Worm (Caenorhabditis elegans) whole organism, L1 larva: ENCODE measurements around the gene F44F4.15.

ENCODE experiments used
- C04F5.9 ChIP-seq: sonication (generic microtip); optimal IDR thresholded peaks from 2 replicates; lab custom pipeline; 2016; ENCODE audit warnings: missing genetic modification characterization, missing compliant biosample characterization
- C16A3.4 ChIP-seq: fragments of 150-350 bp; optimal IDR thresholded peaks from 2 replicates; lab custom pipeline; 2014; ENCODE audit warnings: missing biosample characterization, missing genetic modification characterization
- F16B12.6 ChIP-seq: fragments of 150-350 bp; optimal IDR thresholded peaks from 2 replicates; lab custom pipeline; 2014; ENCODE audit warnings: missing biosample characterization, missing genetic modification characterization
- aha-1 ChIP-seq: fragments of 150-350 bp; optimal IDR thresholded peaks from 2 replicates; lab custom pipeline; 2014; ENCODE audit warnings: missing biosample characterization, missing genetic modification characterization
- aly-2 ChIP-seq: fragments of 150-350 bp; optimal IDR thresholded peaks from 2 replicates; lab custom pipeline; 2014; ENCODE audit warnings: missing biosample characterization, missing genetic modification characterization
- ceh-63 ChIP-seq: fragments of 200-800 bp; sonication (Bioruptor generic); optimal IDR thresholded peaks from 2 replicates; lab custom pipeline; 2018; ENCODE audit warnings: mild to moderate bottlenecking, missing genetic modification characterization, missing compliant biosample characterization
- ceh-8 ChIP-seq: fragments of 200-800 bp; sonication (Bioruptor generic); optimal IDR thresholded peaks from 2 replicates; lab custom pipeline; 2018; ENCODE audit warnings: mild to moderate bottlenecking, missing genetic modification characterization, moderate library complexity, missing compliant biosample characterization
- ceh-88 ChIP-seq: fragments of 200-800 bp; sonication (Bioruptor generic); IDR thresholded peaks from 2 replicates; pipeline ENCODE4 v1.3.6; 2022; ENCODE audit warnings: missing genetic modification characterization, missing compliant biosample characterization
- ces-1 ChIP-seq: fragments of 150-350 bp; optimal IDR thresholded peaks from 2 replicates; lab custom pipeline; 2014; ENCODE audit warnings: missing biosample characterization, missing genetic modification reagents, missing genetic modification characterization
- efl-1 ChIP-seq, 4 experiments: fragments of 150-350 bp; optimal IDR thresholded peaks in 3 of 4; peaks in 1 of 4; 1 replicate in 1 of 4; 2 replicates in 3 of 4; lab custom pipeline; 2014; ENCODE audit warnings: missing biosample characterization in 2 of 4, missing genetic modification characterization in 2 of 4, missing genetic modification reagents in 2 of 4
- efl-3 ChIP-seq: fragments of 200-800 bp; sonication (Bioruptor generic); optimal IDR thresholded peaks from 2 replicates; lab custom pipeline; 2018; ENCODE audit warnings: mild to moderate bottlenecking, missing genetic modification characterization, missing compliant biosample characterization
- elt-2 ChIP-seq: sonication (generic microtip); optimal IDR thresholded peaks from 2 replicates; lab custom pipeline; 2016; ENCODE audit warnings: missing genetic modification characterization, mild to moderate bottlenecking, inconsistent platforms, missing compliant biosample characterization, missing genetic modification reagents
- elt-3 ChIP-seq, 6 experiments: fragments of 150-350 bp in 1 of 6; sonication (generic microtip); optimal IDR thresholded peaks; 2 replicates each; lab custom pipeline; 2017 to 2018; ENCODE audit warnings: missing biosample characterization in 6 of 6, missing genetic modification characterization in 6 of 6, inconsistent platforms in 1 of 6
- ets-5 ChIP-seq: fragments of 200-800 bp; sonication (Bioruptor generic); IDR thresholded peaks from 2 replicates; pipeline ENCODE4 v1.3.6; 2022; ENCODE audit warnings: missing genetic modification characterization, missing compliant biosample characterization
- fkh-10 ChIP-seq: sonication (generic microtip); optimal IDR thresholded peaks from 2 replicates; lab custom pipeline; 2017; ENCODE audit warnings: missing biosample characterization, missing genetic modification reagents, missing genetic modification characterization
- fkh-8 ChIP-seq: sonication (generic microtip); optimal IDR thresholded peaks from 2 replicates; lab custom pipeline; 2016; ENCODE audit warnings: mild to moderate bottlenecking, missing genetic modification characterization, missing compliant biosample characterization
- fos-1 ChIP-seq: fragments of 150-350 bp; optimal IDR thresholded peaks from 2 replicates; lab custom pipeline; 2014; ENCODE audit warnings: missing biosample characterization, missing genetic modification characterization
- grh-1 ChIP-seq: fragments of 200-800 bp; sonication (Bioruptor generic); IDR thresholded peaks from 2 replicates; pipeline ENCODE4 v1.3.6; 2022; ENCODE audit warnings: missing genetic modification reagents, missing genetic modification characterization, missing compliant biosample characterization
- lin-13 ChIP-seq: fragments of 150-350 bp; optimal IDR thresholded peaks from 2 replicates; lab custom pipeline; 2014; ENCODE audit warnings: missing biosample characterization, missing genetic modification reagents, missing genetic modification characterization
- lin-15B ChIP-seq: fragments of 150-350 bp; sonication (generic microtip); optimal IDR thresholded peaks from 3 replicates; lab custom pipeline; 2014; ENCODE audit warnings: missing biosample characterization, missing genetic modification characterization
- lin-35 ChIP-seq, 2 experiments: fragments of 150-350 bp; optimal IDR thresholded peaks; 2 replicates each; lab custom pipeline; 2014; ENCODE audit warnings: missing biosample characterization in 2 of 2, missing genetic modification characterization in 2 of 2, missing genetic modification reagents in 2 of 2
- lin-39 ChIP-seq: fragments of 150-350 bp; optimal IDR thresholded peaks from 2 replicates; lab custom pipeline; 2014; ENCODE audit warnings: missing biosample characterization, missing genetic modification reagents, missing genetic modification characterization
- lir-3 ChIP-seq: sonication (generic microtip); optimal IDR thresholded peaks from 2 replicates; lab custom pipeline; 2016; ENCODE audit warnings: mild to moderate bottlenecking, missing genetic modification characterization, moderate library complexity, missing compliant biosample characterization; ENCODE audit not compliant: poor library complexity
- lsy-2 ChIP-seq, 2 experiments: fragments of 150-350 bp; optimal IDR thresholded peaks; 2 replicates each; lab custom pipeline; 2014; ENCODE audit warnings: missing biosample characterization in 2 of 2, missing genetic modification characterization in 2 of 2
- mdl-1 ChIP-seq, 2 experiments: fragments of 150-350 bp; optimal IDR thresholded peaks; 2 replicates each; lab custom pipeline; 2014 to 2017; ENCODE audit warnings: missing biosample characterization in 2 of 2, missing genetic modification characterization in 2 of 2, inconsistent platforms in 1 of 2
- mef-2 ChIP-seq: fragments of 150-350 bp; optimal IDR thresholded peaks from 2 replicates; lab custom pipeline; 2014; ENCODE audit warnings: missing biosample characterization, missing genetic modification characterization
- mep-1 ChIP-seq: fragments of 150-350 bp; optimal IDR thresholded peaks from 2 replicates; lab custom pipeline; 2014; ENCODE audit warnings: missing biosample characterization, missing genetic modification characterization
- nhr-12 ChIP-seq: sonication (generic microtip); optimal IDR thresholded peaks from 2 replicates; lab custom pipeline; 2017; ENCODE audit warnings: missing biosample characterization, missing genetic modification characterization
- nhr-237 ChIP-seq: fragments of 150-350 bp; optimal IDR thresholded peaks from 2 replicates; lab custom pipeline; 2014; ENCODE audit warnings: missing biosample characterization, missing genetic modification characterization
- nhr-47 ChIP-seq: sonication (generic microtip); optimal IDR thresholded peaks from 2 replicates; lab custom pipeline; 2016; ENCODE audit warnings: mild to moderate bottlenecking, missing genetic modification characterization, moderate library complexity, missing compliant biosample characterization
- nhr-71 ChIP-seq: sonication (generic microtip); optimal IDR thresholded peaks from 2 replicates; lab custom pipeline; 2016; ENCODE audit warnings: mild to moderate bottlenecking, missing genetic modification characterization, moderate library complexity, missing compliant biosample characterization
- nhr-77 ChIP-seq: fragments of 150-350 bp; optimal IDR thresholded peaks from 2 replicates; lab custom pipeline; 2014; ENCODE audit warnings: missing biosample characterization, missing genetic modification characterization
- nhr-85 ChIP-seq: sonication (generic microtip); peaks from one replicate; lab custom pipeline; 2016; ENCODE audit warnings: missing genetic modification characterization, inconsistent platforms, missing compliant biosample characterization
- nhr-90 ChIP-seq: sonication (generic microtip); optimal IDR thresholded peaks from 2 replicates; lab custom pipeline; 2016; ENCODE audit warnings: mild to moderate bottlenecking, missing genetic modification characterization, missing compliant biosample characterization; ENCODE audit not compliant: poor library complexity
- skn-1 ChIP-seq: fragments of 150-350 bp; optimal IDR thresholded peaks from 2 replicates; lab custom pipeline; 2014; ENCODE audit warnings: missing biosample characterization, missing genetic modification characterization
- snpc-4 ChIP-seq: fragments of 150-350 bp; optimal IDR thresholded peaks from 2 replicates; lab custom pipeline; 2014; ENCODE audit warnings: missing biosample characterization, missing genetic modification characterization
- sox-4 ChIP-seq: sonication (generic microtip); optimal IDR thresholded peaks from 2 replicates; lab custom pipeline; 2016; ENCODE audit warnings: missing genetic modification characterization, missing compliant biosample characterization
- swsn-7 ChIP-seq: sonication (generic microtip); optimal IDR thresholded peaks from 2 replicates; lab custom pipeline; 2016; ENCODE audit warnings: missing genetic modification characterization, missing compliant biosample characterization
- tbx-2 ChIP-seq: sonication (generic microtip); optimal IDR thresholded peaks from 2 replicates; lab custom pipeline; 2016; ENCODE audit warnings: missing genetic modification characterization, missing compliant biosample characterization
- tlp-1 ChIP-seq: fragments of 150-350 bp; optimal IDR thresholded peaks from 2 replicates; lab custom pipeline; 2014; ENCODE audit warnings: missing biosample characterization, missing genetic modification characterization
- unc-130 ChIP-seq: fragments of 150-350 bp; optimal IDR thresholded peaks from 2 replicates; lab custom pipeline; 2017; ENCODE audit warnings: missing biosample characterization, missing genetic modification characterization, inconsistent platforms
- vab-15 ChIP-seq: sonication (generic microtip); optimal IDR thresholded peaks from 2 replicates; lab custom pipeline; 2017; ENCODE audit warnings: missing genotype, mild to moderate bottlenecking, missing genetic modification characterization, missing compliant biosample characterization
- ztf-11 ChIP-seq, 2 experiments: sonication (generic microtip); optimal IDR thresholded peaks; 2 replicates each; lab custom pipeline; 2016 to 2017; ENCODE audit warnings: missing genetic modification characterization in 2 of 2, missing biosample characterization in 1 of 2, missing compliant biosample characterization in 1 of 2

The F44F4.15 gene

DNA sequence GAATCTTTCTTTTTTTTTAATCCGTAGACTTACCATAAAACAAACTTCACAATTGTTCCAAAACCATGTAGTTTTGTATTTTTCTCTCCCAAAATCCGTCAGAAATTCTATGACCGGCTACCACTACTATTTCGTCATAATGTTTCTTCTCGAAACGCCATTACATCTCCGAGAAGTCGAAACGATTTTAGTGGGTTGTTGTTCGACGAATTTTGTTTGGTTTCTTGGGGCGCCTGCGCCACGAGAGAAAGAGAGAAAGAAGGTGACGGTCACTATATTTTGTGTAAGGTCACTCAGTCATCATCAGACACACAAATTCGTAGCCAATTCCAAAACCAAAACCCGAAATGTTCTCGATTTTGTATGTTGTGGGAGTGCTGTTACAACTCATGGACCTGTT, 27.4 kb upstream of the F44F4.15 start (continued):
- no peak for TF ChIP-seq lin-13 (GFP tag; lab: Kevin White, UChicago)
- no peak for TF ChIP-seq C16A3.4 (tag; lab: Kevin White, UChicago)
- no peak for TF ChIP-seq vab-15
- TF ChIP-seq C04F5.9 (tag; lab: Kevin White, UChicago): no peak
- no peak for TF ChIP-seq nhr-12 (tag; lab: Kevin White, UChicago)
- no peak for TF ChIP-seq ets-5 (GFP tag; lab: Robert Waterston, UW)
- no peak for TF ChIP-seq lir-3 (tag; lab: Kevin White, UChicago)
- TF ChIP-seq nhr-90 (tag; lab: Kevin White, UChicago): no peak
- TF ChIP-seq grh-1 (GFP tag; lab: Robert Waterston, UW): no peak
- peak in 1 of 2 experiments; percentile 29 for TF ChIP-seq lsy-2 (tag; optimal IDR thresholded peaks at IDR 0.05; lab: Kevin White, UChicago)
- TF ChIP-seq mep-1 (tag; lab: Kevin White, UChicago): peak; percentile 21
- TF ChIP-seq nhr-47: no peak
- TF ChIP-seq elt-2: no peak
- TF ChIP-seq mdl-1 (tag; optimal IDR thresholded peaks at IDR 0.05; lab: Kevin White, UChicago): peak in 1 of 2 experiments; percentile 12
- TF ChIP-seq tlp-1 (tag; lab: Kevin White, UChicago): no peak
- no peak for TF ChIP-seq ceh-8 (GFP tag; lab: Kevin White, UChicago)
- no peak for TF ChIP-seq nhr-237
- TF ChIP-seq ceh-88 (GFP tag; lab: Robert Waterston, UW): no peak
- no peak for TF ChIP-seq unc-130
- TF ChIP-seq tbx-2 (tag; lab: Kevin White, UChicago): no peak
- TF ChIP-seq fos-1 (tag; lab: Kevin White, UChicago): no peak
- no peak for TF ChIP-seq sox-4 (tag; lab: Kevin White, UChicago)
- TF ChIP-seq nhr-71 (tag; lab: Kevin White, UChicago): peak; percentile 27
- no peak for TF ChIP-seq ztf-11 (tag; optimal IDR thresholded peaks at IDR 0.05; lab: Kevin White, UChicago)
- no peak for TF ChIP-seq snpc-4 (tag; lab: Kevin White, UChicago)
- no peak for TF ChIP-seq fkh-10 (GFP tag; lab: Kevin White, UChicago)
- no peak for TF ChIP-seq fkh-8
- no peak for TF ChIP-seq aha-1 (tag; lab: Kevin White, UChicago)
- no peak for TF ChIP-seq ceh-63 (GFP tag; lab: Kevin White, UChicago)
- no peak for TF ChIP-seq mef-2 (tag; lab: Kevin White, UChicago)
- TF ChIP-seq elt-3 (tag; optimal IDR thresholded peaks at IDR 0.05; lab: Kevin White, UChicago): peak in 1 of 6 experiments; percentile 57
- no peak for TF ChIP-seq ces-1 (GFP tag; lab: Kevin White, UChicago)

- TF ChIP-seq nhr-77 (tag; lab: Kevin White, UChicago) (no peak), efl-1 (optimal IDR thresholded peaks at IDR 0.05; lab: Kevin White, UChicago) (no peak), efl-1 (GFP tag; optimal IDR thresholded peaks at IDR 0.05 in 1 of 2; lab: Kevin White, UChicago) (peak in 1 of 2 experiments; percentile 72), aly-2 (tag; lab: Kevin White, UChicago) (no peak), lin-15B (no peak), lin-13 (GFP tag; lab: Kevin White, UChicago) (no peak), nhr-85 (tag; lab: Kevin White, UChicago) (peak; percentile 33), ceh-63 (GFP tag; lab: Kevin White, UChicago) (no peak), skn-1 (no peak), ztf-11 (tag; optimal IDR thresholded peaks at IDR 0.05; lab: Kevin White, UChicago) (no peak)
Observed at ce11 chrII:10888979-10889378, 25.5 kb upstream of the F44F4.15 start, which contains the start of gene ptr-8. Gene ptr-8 (plus strand): TSS chrII:10889279.

DNA sequence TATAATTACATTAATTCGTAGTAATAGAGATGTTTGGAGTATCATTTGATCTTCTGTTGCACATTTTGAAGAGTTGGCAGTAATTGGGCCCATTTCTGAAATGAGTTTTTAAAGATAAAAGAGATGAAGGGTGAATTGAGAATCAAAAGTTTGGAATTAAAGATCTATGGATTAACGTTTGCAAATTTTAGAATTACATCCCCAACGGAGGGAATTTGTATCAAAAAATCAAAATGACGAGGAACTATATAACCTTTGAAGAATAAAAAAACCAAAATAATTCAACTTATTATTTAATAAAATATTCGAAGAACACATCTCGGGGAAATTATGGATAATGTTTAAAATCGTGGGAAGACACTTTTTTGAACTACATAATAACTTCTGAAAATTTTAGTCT, 19.5 kb upstream of the F44F4.15 start, which contains the start of gene sra-10:
sra-10 (minus strand) TSS at position 101 of the 400 bp plus-strand sequence.
- TF ChIP-seq lin-39: no peak
- TF ChIP-seq ceh-88 (GFP tag; lab: Robert Waterston, UW): no peak
- no peak for TF ChIP-seq sox-4 (tag; lab: Kevin White, UChicago)
- no peak for TF ChIP-seq nhr-90 (tag; lab: Kevin White, UChicago)
- no peak for TF ChIP-seq swsn-7
- TF ChIP-seq lin-35 (GFP tag; optimal IDR thresholded peaks at IDR 0.05; lab: Kevin White, UChicago): no peak
- no peak for TF ChIP-seq efl-3 (GFP tag; lab: Kevin White, UChicago)
- no peak for TF ChIP-seq F16B12.6
- no peak for TF ChIP-seq nhr-77 (tag; lab: Kevin White, UChicago)
- TF ChIP-seq nhr-237: no peak
- TF ChIP-seq lin-15B: no peak
